Worm (Caenorhabditis elegans): ENCODE measurements around the gene F28H6.7.
A peak's percentile ranks its signal among the peaks of the same experiment; 100 is the strongest.

The F28H6.7 gene

DNA sequence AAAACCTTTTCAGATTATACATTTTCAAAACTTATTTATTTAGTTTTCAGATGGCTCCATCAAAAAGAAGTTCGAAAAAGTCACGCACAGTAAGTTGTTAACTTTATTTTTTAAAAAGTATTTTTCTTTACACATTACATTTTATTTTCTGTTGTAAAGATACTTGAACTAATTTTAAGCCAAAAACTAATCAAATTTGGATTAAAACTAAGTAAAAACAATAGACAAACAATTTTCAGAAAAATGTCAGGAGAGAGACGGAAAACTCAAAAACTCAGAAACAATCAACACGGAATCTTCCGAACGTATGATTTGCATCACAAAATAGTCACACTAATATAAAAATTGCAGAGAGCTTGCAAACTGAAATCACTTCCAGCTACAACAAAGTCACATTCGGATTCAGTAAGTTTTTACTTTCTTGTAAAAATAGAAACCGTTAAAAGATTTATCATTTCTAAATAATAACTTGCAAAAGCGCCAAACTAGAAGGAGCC, 26.0 kb downstream of the F28H6.7 start, which contains the start of gene ceh-89:
Gene ceh-89, plus strand, starts transcription at position 51 of the 497 bp plus-strand sequence.
- TF ChIP-seq Y75B8A.6 (GFP tag; IDR thresholded peaks at IDR 0.05) (no peak), aha-1 (tag) (peak; percentile 95), lin-29 (GFP tag; IDR thresholded peaks at IDR 0.05) (no peak)

DNA sequence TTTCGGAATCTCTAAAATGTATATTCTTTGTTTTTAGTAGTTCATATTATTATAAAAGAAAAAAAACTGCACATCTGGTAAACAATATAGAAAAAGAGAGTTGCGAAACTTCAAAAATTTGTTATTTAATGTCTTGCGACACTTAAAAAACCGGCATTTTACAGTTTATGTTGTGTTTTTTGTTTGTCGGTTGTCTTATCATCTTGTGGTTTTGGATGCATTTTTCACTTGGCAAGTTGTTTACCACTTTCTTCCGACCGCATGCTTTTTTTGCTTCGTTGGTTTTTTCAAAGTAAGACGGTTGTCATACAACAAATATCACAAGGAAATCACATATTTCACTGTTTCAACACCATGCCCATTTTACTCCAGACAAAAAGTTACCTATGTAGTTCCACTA, 29.7 kb downstream of the F28H6.7 start:
- TF ChIP-seq hlh-11 (tag; optimal IDR thresholded peaks at IDR 0.05) (peak; percentile 2), unc-62 (GFP tag; optimal IDR thresholded peaks at IDR 0.05 in 1 of 2) (peak in 1 of 2 experiments; percentile 65), unc-62 (tag; optimal IDR thresholded peaks at IDR 0.05) (no peak), nhr-77 (tag; optimal IDR thresholded peaks at IDR 0.05) (peak; percentile 43), ceh-62 (tag; optimal IDR thresholded peaks at IDR 0.05) (no peak), saeg-2 (GFP tag; IDR thresholded peaks at IDR 0.05) (no peak), mdl-1 (tag; optimal IDR thresholded peaks at IDR 0.05) (peak in 1 of 2 experiments; percentile 58), dmd-6 (GFP tag; IDR thresholded peaks at IDR 0.05) (0 out of 2 replicates have a peak, but pooled peaks have one; percentile 17), daf-16 (GFP tag; optimal IDR thresholded peaks at IDR 0.05) (no peak), daf-16 (tag; optimal IDR thresholded peaks at IDR 0.05) (peak; percentile 98), gei-8 (GFP tag; optimal IDR thresholded peaks at IDR 0.05) (no peak), dve-1 (tag; optimal IDR thresholded peaks at IDR 0.05; ENCODE audit: insufficient read depth) (peak; percentile 74), nhr-28 (tag; optimal IDR thresholded peaks at IDR 0.05) (peak; percentile 38), hlh-30 (tag; optimal IDR thresholded peaks at IDR 0.05; ENCODE audit: insufficient read depth) (peak; percentile 77), nhr-10 (tag; optimal IDR thresholded peaks at IDR 0.05) (no peak), mdt-29 (GFP tag; IDR thresholded peaks at IDR 0.05) (no peak), zfp-3 (GFP tag; conservative IDR thresholded peaks at IDR 0.05) (no peak)

DNA sequence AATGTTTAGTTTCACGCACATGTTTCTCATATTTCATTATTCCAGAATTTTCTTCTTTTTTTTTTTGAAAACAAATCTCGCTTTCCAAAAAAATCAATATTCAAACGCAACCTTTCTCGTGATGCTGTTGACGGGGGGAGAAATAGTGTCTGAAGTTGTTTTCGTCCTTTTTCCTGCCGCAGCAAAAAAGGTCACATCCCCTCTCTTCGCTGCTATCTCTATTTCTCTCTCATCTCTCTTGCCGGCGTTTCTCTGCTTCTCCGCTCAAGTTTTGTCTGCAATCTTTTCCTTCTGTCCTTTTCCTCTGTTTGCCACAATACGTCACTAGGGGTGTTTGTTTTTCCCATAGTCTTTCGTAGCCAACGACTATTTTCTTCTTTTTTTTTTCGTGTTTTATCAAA, 30.8 kb downstream of the F28H6.7 start:
- TF ChIP-seq ama-1 (optimal IDR thresholded peaks at IDR 0.05) (no peak), ceh-28 (tag; optimal IDR thresholded peaks at IDR 0.05) (peak; percentile 32), nhr-6 (tag; optimal IDR thresholded peaks at IDR 0.05) (peak; percentile 90), lir-3 (tag; optimal IDR thresholded peaks at IDR 0.05) (no peak), zag-1 (tag; optimal IDR thresholded peaks at IDR 0.05) (no peak), Y105C5A.15 (GFP tag; IDR thresholded peaks at IDR 0.05) (no peak), mep-1 (tag; optimal IDR thresholded peaks at IDR 0.05) (peak; percentile 88), nhr-28 (tag; optimal IDR thresholded peaks at IDR 0.05) (peak; percentile 96), vab-7 (GFP tag; IDR thresholded peaks at IDR 0.05) (0 out of 2 replicates have a peak, but pooled peaks have one; percentile 21), fkh-10 (GFP tag; optimal IDR thresholded peaks at IDR 0.05) (peak; percentile 80), F26F4.8 (GFP tag; conservative IDR thresholded peaks at IDR 0.05) (no peak), ces-1 (GFP tag; optimal IDR thresholded peaks at IDR 0.05) (no peak), skn-1 (tag; optimal IDR thresholded peaks at IDR 0.05) (no peak), daf-12 (tag; optimal IDR thresholded peaks at IDR 0.05) (no peak), nhr-102 (tag; optimal IDR thresholded peaks at IDR 0.05) (peak; percentile 22), nhr-76 (tag; optimal IDR thresholded peaks at IDR 0.05) (no peak), T26A8.4 (GFP tag; IDR thresholded peaks at IDR 0.05) (peak; percentile 50; the same call in 1 of the 2 replicates), F44E2.7 (GFP tag; IDR thresholded peaks at IDR 0.05) (no peak), daf-16 (GFP tag; optimal IDR thresholded peaks at IDR 0.05) (peak in 1 of 2 experiments; percentile 86), daf-16 (tag; optimal IDR thresholded peaks at IDR 0.05) (peak; percentile 99), lin-1 (GFP tag; IDR thresholded peaks at IDR 0.05) (0 out of 2 replicates have a peak, but pooled peaks have one; percentile 30), ceh-20 (GFP tag; IDR thresholded peaks at IDR 0.05) (0 out of 2 replicates have a peak, but pooled peaks have one; percentile 37), hlh-30 (tag; optimal IDR thresholded peaks at IDR 0.05; ENCODE audit: insufficient read depth) (peak; percentile 96), nhr-111 (GFP tag; optimal IDR thresholded peaks at IDR 0.05) (no peak), spr-1 (tag; optimal IDR thresholded peaks at IDR 0.05) (no peak), nhr-48 (tag; optimal IDR thresholded peaks at IDR 0.05) (peak; percentile 16), pha-4 (GFP tag; IDR thresholded peaks at IDR 0.05) (0 out of 2 replicates have a peak, but pooled peaks have one; percentile 29), pha-4 (tag; optimal IDR thresholded peaks at IDR 0.05) (peak; percentile 93), ceh-32 (tag; optimal IDR thresholded peaks at IDR 0.05; ENCODE audit: poor library complexity) (no peak), ctbp-1 (GFP tag; IDR thresholded peaks at IDR 0.05) (0 out of 2 replicates have a peak, but pooled peaks have one; percentile 20), egl-27 (tag; optimal IDR thresholded peaks at IDR 0.05) (no peak), ztf-7 (tag; optimal IDR thresholded peaks at IDR 0.05) (peak; percentile 2), F49E8.2 (tag; optimal IDR thresholded peaks at IDR 0.05; ENCODE audit: borderline replicate concordance) (no peak)
